Worm (Caenorhabditis elegans) whole organism, early embryonic: ENCODE measurements around the gene gst-9.
A peak's percentile ranks its signal among the peaks of the same experiment; 100 is the strongest.
"Not testable (repeated sequence)": the region's sequence is repeated elsewhere in the genome, so short reads cannot be mapped to it uniquely, and the experiment has no call there.

Source experiments
- B0310.2 ChIP-seq: sonication (generic microtip); optimal IDR thresholded peaks from 2 replicates; lab custom pipeline; 2016; ENCODE audit warnings: mild to moderate bottlenecking, missing genetic modification characterization, missing compliant biosample characterization
- F13C5.2 ChIP-seq: sonication (generic microtip); optimal IDR thresholded peaks from 2 replicates; lab custom pipeline; 2017; ENCODE audit warnings: mild to moderate bottlenecking, missing genetic modification characterization, inconsistent platforms, missing compliant biosample characterization
- aly-1 ChIP-seq: sonication (generic microtip); optimal IDR thresholded peaks from 2 replicates; lab custom pipeline; 2016; ENCODE audit warnings: missing genetic modification characterization, missing compliant biosample characterization
- ama-1 ChIP-seq: fragments of 150-350 bp; optimal IDR thresholded peaks from 2 replicates; lab custom pipeline; 2014
- ceh-13 ChIP-seq: fragments of 200-800 bp; sonication (Bioruptor generic); optimal IDR thresholded peaks from 2 replicates; lab custom pipeline; 2018; ENCODE audit warnings: mild to moderate bottlenecking, missing genetic modification characterization, missing compliant biosample characterization
- ceh-36 ChIP-seq: sonication (generic microtip); optimal IDR thresholded peaks from 2 replicates; lab custom pipeline; 2016; ENCODE audit warnings: missing genetic modification characterization, inconsistent platforms, missing compliant biosample characterization
- ets-7 ChIP-seq: sonication (generic microtip); optimal IDR thresholded peaks from 2 replicates; lab custom pipeline; 2016; ENCODE audit warnings: missing genotype, missing genetic modification characterization, missing compliant biosample characterization
- flt-1 ChIP-seq: fragments of 200-800 bp; sonication (Bioruptor generic); IDR thresholded peaks from 2 replicates; pipeline ENCODE4 v1.3.6; 2022; ENCODE audit warnings: missing genetic modification characterization, missing compliant biosample characterization
- hmbx-1 ChIP-seq: sonication (generic microtip); optimal IDR thresholded peaks from 2 replicates; lab custom pipeline; 2016; ENCODE audit warnings: mild to moderate bottlenecking, missing genetic modification characterization, missing compliant biosample characterization
- hmg-4 ChIP-seq: fragments of 200-800 bp; sonication (Bioruptor generic); optimal IDR thresholded peaks from 2 replicates; lab custom pipeline; 2018; ENCODE audit warnings: mild to moderate bottlenecking, missing genetic modification characterization, missing compliant biosample characterization
- hnd-1 ChIP-seq: sonication (generic microtip); optimal IDR thresholded peaks from 2 replicates; lab custom pipeline; 2016; ENCODE audit warnings: missing genetic modification characterization, missing compliant biosample characterization
- pes-1 ChIP-seq: fragments of 200-800 bp; sonication (Bioruptor generic); IDR thresholded peaks from 2 replicates; pipeline ENCODE4 v1.3.6; 2022; ENCODE audit warnings: missing genetic modification reagents, missing genetic modification characterization, missing compliant biosample characterization
- scrt-1 ChIP-seq: fragments of 200-800 bp; sonication (Bioruptor generic); IDR thresholded peaks from 2 replicates; pipeline ENCODE4 v1.3.6; 2022; ENCODE audit warnings: missing genetic modification characterization, missing compliant biosample characterization
- sea-1 ChIP-seq: fragments of 200-800 bp; sonication (Bioruptor generic); conservative IDR thresholded peaks from 2 replicates; pipeline ENCODE4 v1.3.6; 2022; ENCODE audit warnings: missing genetic modification characterization, missing compliant biosample characterization
- tbx-11 ChIP-seq: fragments of 200-800 bp; sonication (Bioruptor generic); IDR thresholded peaks from 2 replicates; pipeline ENCODE4 v1.3.6; 2022; ENCODE audit warnings: missing genetic modification characterization, missing compliant biosample characterization
- tbx-37 ChIP-seq: fragments of 200-800 bp; sonication (Bioruptor generic); conservative IDR thresholded peaks from 2 replicates; pipeline ENCODE4 v1.3.6; 2022; ENCODE audit warnings: missing genetic modification reagents, missing genetic modification characterization, missing compliant biosample characterization
- tra-4 ChIP-seq: sonication (generic microtip); optimal IDR thresholded peaks from 2 replicates; lab custom pipeline; 2017; ENCODE audit warnings: missing genetic modification characterization, missing compliant biosample characterization

The gst-9 gene

DNA sequence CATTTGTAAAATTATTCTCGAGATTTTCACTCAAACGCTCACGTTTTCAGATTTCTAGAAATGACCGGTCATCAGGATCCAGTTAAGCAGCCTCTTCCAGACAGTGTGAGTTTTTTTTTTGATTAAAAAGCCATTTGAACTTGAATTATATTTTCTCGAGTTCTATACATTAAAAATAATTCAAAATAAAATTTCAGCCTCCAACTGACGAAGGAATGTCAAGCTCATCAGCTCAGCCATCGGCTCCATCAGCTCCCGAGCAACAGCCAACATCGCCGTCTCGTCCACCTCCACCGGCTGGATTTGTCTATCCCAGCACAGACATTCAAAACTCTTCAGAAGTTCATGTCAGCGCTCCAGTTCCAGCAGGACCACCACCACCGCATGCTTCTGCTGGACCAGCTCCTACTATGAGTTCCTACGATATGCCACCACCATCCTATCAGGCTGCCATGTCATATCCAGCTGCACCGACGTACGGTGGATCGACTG lies 33.5 kb upstream of the gst-9 start, which contains the start of gene F11G11.5:
TSS of gene F11G11.5 (plus strand) at position 51 of the 492 bp plus-strand sequence.
- TF ChIP-seq F13C5.2 (tag; lab: Kevin White, UChicago) (no peak), tbx-37 (GFP tag; lab: Robert Waterston, UW) (no peak), hmbx-1 (tag; lab: Kevin White, UChicago) (no peak), ceh-36 (no peak), B0310.2 (tag; lab: Kevin White, UChicago) (no peak), tra-4 (no peak), hnd-1 (tag; lab: Kevin White, UChicago) (no peak), ceh-13 (no peak), aly-1 (tag; lab: Kevin White, UChicago) (no peak), tbx-11 (no peak), pes-1 (GFP tag; lab: Robert Waterston, UW) (no peak), ets-7 (tag; lab: Kevin White, UChicago) (no peak), sea-1 (no peak), scrt-1 (GFP tag; lab: Robert Waterston, UW) (no peak), ama-1 (lab: Kevin White, UChicago) (no peak), flt-1 (no peak), hmg-4 (no peak)

DNA sequence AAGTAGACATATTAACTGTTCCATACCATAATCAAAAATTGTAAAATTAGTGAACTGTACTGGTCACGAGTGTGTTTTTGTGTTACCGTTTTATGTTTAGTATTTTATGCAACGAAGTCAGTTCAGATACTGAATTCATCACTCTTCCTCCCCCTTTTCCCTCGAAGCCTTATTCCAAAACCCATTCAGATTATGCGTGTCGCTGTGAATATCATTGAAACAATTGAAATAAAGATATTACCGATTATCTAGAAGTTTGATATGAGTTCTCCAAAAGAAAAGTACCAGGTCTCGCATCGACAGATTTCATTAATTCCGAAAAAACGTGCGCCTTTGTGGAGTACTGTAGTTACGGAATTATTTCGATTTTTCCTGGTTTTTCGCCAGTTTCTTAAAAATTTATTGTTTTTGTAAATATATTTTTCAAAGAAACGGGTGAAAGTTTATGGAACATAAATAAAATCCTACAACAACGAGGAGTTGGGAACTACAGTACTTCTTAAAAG lies 32.4 kb upstream of the gst-9 start:
- TF ChIP-seq tbx-11: no peak
- TF ChIP-seq ceh-36: no peak
- TF ChIP-seq F13C5.2 (tag; lab: Kevin White, UChicago): no peak
- TF ChIP-seq tbx-37 (GFP tag; lab: Robert Waterston, UW): no peak

DNA sequence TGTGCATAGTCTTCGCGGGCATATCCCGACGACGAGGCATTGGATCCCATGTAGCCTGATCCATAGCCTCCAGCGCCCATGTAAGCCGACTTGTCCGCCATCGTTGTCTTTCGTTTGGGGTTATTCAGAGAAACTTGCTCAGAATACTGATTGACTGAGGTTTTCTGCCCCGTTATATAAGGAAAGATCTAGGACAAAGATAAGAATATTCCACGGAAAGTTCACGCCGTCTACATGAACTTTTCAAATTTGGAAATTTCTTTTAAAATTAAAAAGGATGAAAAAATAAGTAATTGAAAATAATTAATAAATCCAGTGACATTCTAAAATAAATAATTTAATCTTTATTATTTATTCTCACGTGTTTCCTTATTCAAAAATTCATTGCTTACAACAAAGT lies 31.1 kb upstream of the gst-9 start, which contains the start of the genes nspd-5 and F11G11.4:
TSS of gene nspd-5 (minus strand) at position 101 of the 400 bp plus-strand sequence.
TSS of gene F11G11.4 (plus strand) at position 335 of the 400 bp plus-strand sequence.
- TF ChIP-seq sea-1, ceh-13, tbx-11: not testable (repeated sequence)

DNA sequence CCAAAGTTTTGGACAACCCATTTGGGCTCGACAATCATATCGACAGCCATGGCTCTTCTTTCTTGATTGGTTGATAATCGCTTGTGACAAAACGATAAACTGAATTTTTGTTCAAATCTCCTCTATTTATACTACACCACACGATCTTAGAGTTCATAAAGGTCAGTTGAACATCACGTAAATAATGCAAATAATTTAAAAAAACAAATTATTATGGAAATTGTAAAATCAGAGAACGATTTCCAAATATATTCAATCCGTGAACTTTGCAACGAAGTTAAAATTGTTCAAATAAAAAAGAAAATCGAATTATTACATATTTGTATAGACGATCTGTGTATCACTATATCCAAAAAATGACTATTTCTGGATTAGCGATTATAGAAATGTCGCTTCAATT lies 28.0 kb upstream of the gst-9 start, which contains the start of the genes mpst-4 and F11G11.14:
TSS of gene mpst-4 (minus strand) at position 101 of the 400 bp plus-strand sequence.
TSS of gene F11G11.14 (plus strand) at position 325 of the 400 bp plus-strand sequence.
- TF ChIP-seq B0310.2 (tag; lab: Kevin White, UChicago): no peak
- no peak for TF ChIP-seq tbx-11
- TF ChIP-seq hnd-1 (tag; lab: Kevin White, UChicago): no peak
- TF ChIP-seq scrt-1 (GFP tag; lab: Robert Waterston, UW): no peak
- TF ChIP-seq hmg-4: no peak
- no peak for TF ChIP-seq sea-1
- no peak for TF ChIP-seq F13C5.2 (tag; lab: Kevin White, UChicago)
- TF ChIP-seq ceh-13: no peak
- no peak for TF ChIP-seq pes-1 (GFP tag; lab: Robert Waterston, UW)
- TF ChIP-seq flt-1: no peak
- TF ChIP-seq hmbx-1 (tag; lab: Kevin White, UChicago): no peak
- no peak for TF ChIP-seq ceh-36
- TF ChIP-seq ama-1 (lab: Kevin White, UChicago): no peak
- TF ChIP-seq aly-1 (tag; lab: Kevin White, UChicago): no peak
- no peak for TF ChIP-seq tbx-37 (GFP tag; lab: Robert Waterston, UW)

DNA sequence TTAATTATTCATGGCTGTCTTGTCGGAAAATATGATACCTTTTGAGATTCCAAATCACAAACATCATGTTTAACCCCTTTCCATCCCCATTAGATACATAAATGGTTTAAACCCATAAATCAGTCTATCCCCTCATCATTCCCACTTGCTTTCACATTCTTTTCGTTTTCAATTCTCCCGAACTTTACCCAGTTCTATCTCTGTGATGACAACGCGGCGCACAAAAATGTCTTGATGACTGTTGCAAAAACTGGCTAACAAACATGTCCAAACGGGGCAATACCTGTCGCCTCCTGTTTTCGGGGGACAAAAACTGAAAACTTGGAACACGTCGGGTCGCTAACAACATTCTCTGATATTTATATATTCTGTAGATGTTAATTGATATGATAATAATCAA lies 25.3 kb upstream of the gst-9 start:
- TF ChIP-seq ets-7 (tag; lab: Kevin White, UChicago): no peak
- no peak for TF ChIP-seq hmg-4
- no peak for TF ChIP-seq ceh-13
- TF ChIP-seq B0310.2 (tag; lab: Kevin White, UChicago): no peak
- no peak for TF ChIP-seq scrt-1 (GFP tag; lab: Robert Waterston, UW)

DNA sequence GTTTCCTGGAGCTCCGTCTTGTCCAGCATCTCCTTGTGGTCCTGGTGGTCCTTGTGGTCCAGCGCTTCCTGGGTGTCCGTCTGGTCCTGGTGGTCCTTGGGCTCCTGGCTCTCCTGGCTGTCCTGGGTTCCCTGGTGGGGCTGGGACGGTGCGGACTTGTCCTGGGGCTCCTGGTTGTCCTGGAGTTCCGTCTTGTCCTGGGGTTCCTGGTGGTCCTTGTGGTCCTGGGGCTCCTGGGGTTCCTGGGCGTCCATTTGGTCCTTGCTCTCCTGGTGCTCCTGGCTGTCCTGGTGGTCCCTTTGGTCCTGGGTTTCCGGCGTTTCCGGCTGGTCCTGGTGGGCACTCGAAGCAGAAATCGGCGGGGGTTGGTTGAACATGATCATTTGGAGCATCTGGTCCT lies 24.6 kb upstream of the gst-9 start:
- TF ChIP-seq pes-1 (GFP tag; lab: Robert Waterston, UW) (0 out of 2 replicates have a peak, but pooled peaks have one; percentile 15), scrt-1 (GFP tag; lab: Robert Waterston, UW) (0 out of 2 replicates have a peak, but pooled peaks have one; percentile 58)

DNA sequence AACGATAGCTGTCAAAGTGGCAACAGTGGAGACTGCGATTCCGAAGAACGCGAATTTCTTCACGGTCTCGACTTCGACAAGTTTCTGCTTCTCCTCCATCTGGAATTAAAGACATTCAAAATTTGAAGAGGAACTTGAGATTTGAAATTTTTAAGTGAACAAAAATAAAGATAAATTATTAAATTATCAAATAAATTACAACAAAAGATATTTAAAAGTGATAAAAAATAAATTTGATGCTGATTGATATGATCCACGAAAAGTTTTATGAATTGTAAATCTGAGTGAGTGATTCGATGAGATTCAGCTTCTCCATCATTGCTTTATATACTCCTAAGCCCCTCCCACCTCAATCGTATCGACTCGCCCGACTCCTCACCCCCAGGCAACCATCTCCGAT lies 23.9 kb upstream of the gst-9 start, which contains the start of gene col-17:
TSS of gene col-17 (minus strand) at position 101 of the 400 bp plus-strand sequence.
- no peak for TF ChIP-seq hmbx-1 (tag; lab: Kevin White, UChicago)
- TF ChIP-seq flt-1: no peak
- TF ChIP-seq ceh-36: no peak
- TF ChIP-seq hnd-1 (tag; lab: Kevin White, UChicago): no peak
- TF ChIP-seq aly-1 (tag; lab: Kevin White, UChicago): no peak
- no peak for TF ChIP-seq sea-1
- no peak for TF ChIP-seq ceh-13
- TF ChIP-seq pes-1 (GFP tag; lab: Robert Waterston, UW): no peak
- no peak for TF ChIP-seq ama-1 (lab: Kevin White, UChicago)
- TF ChIP-seq tbx-11: no peak
- no peak for TF ChIP-seq tbx-37 (GFP tag; lab: Robert Waterston, UW)
- no peak for TF ChIP-seq F13C5.2 (tag; lab: Kevin White, UChicago)
- TF ChIP-seq hmg-4: no peak
- no peak for TF ChIP-seq tra-4
- TF ChIP-seq B0310.2 (tag; lab: Kevin White, UChicago): no peak
- no peak for TF ChIP-seq ets-7 (tag; lab: Kevin White, UChicago)
- TF ChIP-seq scrt-1 (GFP tag; lab: Robert Waterston, UW): no peak

DNA sequence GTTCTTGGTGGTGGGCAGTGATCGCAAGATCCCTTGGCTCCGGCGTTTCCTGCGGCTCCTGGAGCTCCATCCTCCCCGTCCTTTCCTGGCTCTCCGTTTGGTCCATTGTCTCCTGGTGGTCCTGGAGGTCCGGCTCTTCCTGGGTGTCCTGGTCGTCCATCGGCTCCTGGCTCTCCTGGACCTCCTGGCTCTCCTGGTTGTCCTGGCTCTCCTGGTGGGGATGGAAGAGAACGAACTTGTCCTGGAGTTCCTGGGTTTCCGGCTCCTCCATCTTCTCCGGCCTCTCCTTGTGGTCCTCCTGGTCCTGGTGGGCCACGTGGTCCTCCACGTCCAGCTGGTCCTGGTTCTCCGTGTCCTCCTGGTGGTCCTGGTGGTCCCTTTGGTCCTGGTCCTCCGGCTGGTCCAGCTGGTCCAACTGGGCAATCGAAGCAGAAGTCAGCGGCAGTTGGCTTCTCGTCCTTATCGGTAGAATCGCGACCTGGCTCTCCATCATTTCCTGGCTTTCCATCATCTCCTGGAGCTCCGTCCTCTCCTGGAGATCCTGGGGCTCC lies 21.5 kb upstream of the gst-9 start:
- TF ChIP-seq sea-1: no peak
- no peak for TF ChIP-seq ceh-36
- TF ChIP-seq tbx-11: 0 out of 2 replicates have a peak, but pooled peaks have one; percentile 39
- TF ChIP-seq hmg-4: no peak
